Fruit fly (Drosophila melanogaster) whole organism, embryonic: ENCODE data around the gene CG11294.

Experiments used
- Abd-B ChIP-seq: fragments of 200-800 bp; sonication (Bioruptor generic); optimal IDR thresholded peaks from 2 replicates; lab custom pipeline; 2018; ENCODE audit warnings: missing biosample characterization, mild to moderate bottlenecking, missing genetic modification characterization, moderate library complexity
- CG10979 ChIP-seq: fragments of 200-800 bp; sonication (Bioruptor generic); optimal IDR thresholded peaks from 2 replicates; lab custom pipeline; 2018; ENCODE audit warnings: missing biosample characterization, mild to moderate bottlenecking, missing genetic modification characterization, moderate library complexity
- CG11085 ChIP-seq: fragments of 200-800 bp; sonication (Bioruptor generic); IDR thresholded peaks from 2 replicates; pipeline ENCODE4 v1.3.6; 2022; ENCODE audit warnings: missing biosample characterization, missing genetic modification characterization
- CG11093 ChIP-seq: fragments of 200-800 bp; sonication (Bioruptor generic); IDR thresholded peaks from 3 replicates; pipeline ENCODE4 v1.3.6; 2022; ENCODE audit warnings: missing biosample characterization, missing genetic modification characterization
- CG14667 ChIP-seq: fragments of 200-800 bp; sonication (Bioruptor generic); IDR thresholded peaks from 2 replicates; pipeline ENCODE4 v1.3.6; 2022; ENCODE audit warnings: missing biosample characterization, missing genetic modification characterization
- CG1529 ChIP-seq: fragments of 200-800 bp; sonication (Bioruptor generic); optimal IDR thresholded peaks from 3 replicates; lab custom pipeline; 2018; ENCODE audit warnings: missing biosample characterization, missing genetic modification characterization
- CG15601 ChIP-seq: fragments of 200-800 bp; sonication (Bioruptor generic); optimal IDR thresholded peaks from 3 replicates; lab custom pipeline; 2019; ENCODE audit warnings: missing biosample characterization, mild to moderate bottlenecking, missing genetic modification characterization, moderate library complexity
- CG16815 ChIP-seq: fragments of 200-800 bp; sonication (Bioruptor generic); optimal IDR thresholded peaks from 3 replicates; lab custom pipeline; 2017; ENCODE audit warnings: missing biosample characterization, mild to moderate bottlenecking, missing genetic modification characterization
- CG16863 ChIP-seq: fragments of 200-800 bp; sonication (Bioruptor generic); optimal IDR thresholded peaks from 3 replicates; lab custom pipeline; 2016; ENCODE audit warnings: missing biosample characterization, missing genetic modification characterization
- CG17328 ChIP-seq: fragments of 200-800 bp; sonication (Bioruptor generic); IDR thresholded peaks from 2 replicates; pipeline ENCODE4 v1.3.6; 2022; ENCODE audit warnings: missing biosample characterization, missing genetic modification characterization
- CG17361 ChIP-seq: fragments of 200-800 bp; sonication (Bioruptor generic); IDR thresholded peaks from 3 replicates; pipeline ENCODE4 v1.3.6; 2022; ENCODE audit warnings: missing biosample characterization, missing genetic modification characterization
- CG18262 ChIP-seq: fragments of 200-800 bp; optimal IDR thresholded peaks from 3 replicates; lab custom pipeline; 2019; ENCODE audit warnings: missing biosample characterization, mild to moderate bottlenecking, missing genetic modification characterization, moderate library complexity
- CG18599 ChIP-seq: fragments of 200-800 bp; sonication (Bioruptor generic); optimal IDR thresholded peaks from 3 replicates; lab custom pipeline; 2017; ENCODE audit warnings: missing biosample characterization, missing genetic modification characterization, mild to moderate bottlenecking, moderate library complexity, missing genetic modification reagents
- CG2712 ChIP-seq: fragments of 200-800 bp; optimal IDR thresholded peaks from 3 replicates; lab custom pipeline; 2019; ENCODE audit warnings: missing biosample characterization, mild to moderate bottlenecking, missing genetic modification characterization, moderate library complexity
- CG2875 ChIP-seq: fragments of 200-800 bp; sonication (Bioruptor generic); optimal IDR thresholded peaks from 2 replicates; lab custom pipeline; 2017; ENCODE audit warnings: missing biosample characterization, mild to moderate bottlenecking, missing genetic modification characterization, missing genetic modification reagents
- CG3407 ChIP-seq: fragments of 200-800 bp; sonication (Bioruptor generic); optimal IDR thresholded peaks from 2 replicates; lab custom pipeline; 2018; ENCODE audit warnings: missing biosample characterization, mild to moderate bottlenecking, missing genetic modification characterization
- CG5953 ChIP-seq: fragments of 200-800 bp; sonication (Bioruptor generic); IDR thresholded peaks from 2 replicates; pipeline ENCODE4 v1.3.6; 2022; ENCODE audit warnings: missing biosample characterization, missing genetic modification characterization
- CG7839 ChIP-seq: fragments of 200-800 bp; sonication (Bioruptor generic); optimal IDR thresholded peaks from 3 replicates; lab custom pipeline; 2018; ENCODE audit warnings: missing biosample characterization, mild to moderate bottlenecking, missing genetic modification characterization, moderate library complexity
- CG7987 ChIP-seq: fragments of 200-800 bp; sonication (Bioruptor generic); optimal IDR thresholded peaks from 2 replicates; lab custom pipeline; 2018; ENCODE audit warnings: missing biosample characterization, mild to moderate bottlenecking, missing genetic modification characterization, moderate library complexity
- CoRest ChIP-seq: fragments of 200-800 bp; sonication (Bioruptor generic); optimal IDR thresholded peaks from 3 replicates; lab custom pipeline; 2018; ENCODE audit warnings: missing biosample characterization, mild to moderate bottlenecking, missing genetic modification characterization, moderate library complexity
- D19A ChIP-seq: fragments of 200-800 bp; optimal IDR thresholded peaks from 3 replicates; lab custom pipeline; 2019; ENCODE audit warnings: missing biosample characterization, mild to moderate bottlenecking, missing genetic modification characterization, moderate library complexity
- E2f1 ChIP-seq: fragments of 200-800 bp; sonication (Bioruptor generic); IDR thresholded peaks from 2 replicates; pipeline ENCODE4 v1.3.6; 2022; ENCODE audit warnings: missing biosample characterization, missing genetic modification characterization
- Ets97D ChIP-seq: fragments of 200-800 bp; sonication (Bioruptor generic); optimal IDR thresholded peaks from 3 replicates; lab custom pipeline; 2016; ENCODE audit warnings: missing biosample characterization, missing genetic modification characterization
- H2.0 ChIP-seq: fragments of 200-800 bp; sonication (Bioruptor generic); IDR thresholded peaks from 2 replicates; pipeline ENCODE4 v1.3.6; 2022; ENCODE audit warnings: missing biosample characterization, missing genetic modification characterization
- Med ChIP-seq: fragments of 200-800 bp; sonication (Bioruptor generic); peaks from one replicate; lab custom pipeline; 2016; ENCODE audit warnings: missing biosample characterization, missing genetic modification characterization, mild to moderate bottlenecking, inconsistent platforms, moderate library complexity
- Mrtf ChIP-seq: fragments of 200-800 bp; sonication (Bioruptor generic); IDR thresholded peaks from 3 replicates; pipeline ENCODE4 v1.3.6; 2022; ENCODE audit warnings: missing biosample characterization, missing genetic modification characterization
- Xbp1 ChIP-seq: fragments of 200-800 bp; sonication (Bioruptor generic); optimal IDR thresholded peaks from 3 replicates; lab custom pipeline; 2016; ENCODE audit warnings: missing biosample characterization, mild to moderate bottlenecking, missing genetic modification characterization
- aop ChIP-seq: fragments of 200-800 bp; sonication (Bioruptor generic); IDR thresholded peaks from 2 replicates; pipeline ENCODE4 v1.3.6; 2022; ENCODE audit warnings: missing biosample characterization, missing genetic modification characterization
- ara ChIP-seq: fragments of 200-800 bp; sonication (Bioruptor generic); IDR thresholded peaks from 2 replicates; pipeline ENCODE4 v1.3.6; 2022; ENCODE audit warnings: missing biosample characterization, missing genetic modification characterization
- dmrt11E ChIP-seq: fragments of 200-800 bp; sonication (Bioruptor generic); optimal IDR thresholded peaks from 3 replicates; lab custom pipeline; 2018; ENCODE audit warnings: missing biosample characterization, mild to moderate bottlenecking, missing genetic modification characterization, moderate library complexity
- dysf ChIP-seq: fragments of 200-800 bp; sonication (Bioruptor generic); IDR thresholded peaks from 3 replicates; pipeline ENCODE4 v1.3.6; 2022; ENCODE audit warnings: missing biosample characterization, missing genetic modification characterization
- emc ChIP-seq: fragments of 200-800 bp; sonication (Bioruptor generic); optimal IDR thresholded peaks from 2 replicates; lab custom pipeline; 2016; ENCODE audit warnings: missing biosample characterization, missing genetic modification characterization
- gsb ChIP-seq: fragments of 200-800 bp; sonication (Bioruptor generic); IDR thresholded peaks from 2 replicates; pipeline ENCODE4 v1.3.6; 2022; ENCODE audit warnings: missing biosample characterization, missing genetic modification characterization
- hkb ChIP-seq, 2 experiments: fragments of 200-800 bp in 1 of 2; fragments of >200 bp in 1 of 2; sonication (Bioruptor generic) in 1 of 2; IDR thresholded peaks in 1 of 2; optimal IDR thresholded peaks in 1 of 2; 2 replicates each; pipeline versions ENCODE4 v1.3.6 to Lab custom; 2017 to 2022; ENCODE audit warnings: missing biosample characterization in 1 of 2, missing genetic modification characterization in 1 of 2
- jumu ChIP-seq: fragments of 200-800 bp; sonication (Bioruptor generic); optimal IDR thresholded peaks from 3 replicates; lab custom pipeline; 2016; ENCODE audit warnings: missing biosample characterization, missing genetic modification characterization
- klu ChIP-seq: fragments of 200-800 bp; sonication (Bioruptor generic); IDR thresholded peaks from 2 replicates; pipeline ENCODE4 v1.3.6; 2022; ENCODE audit warnings: missing biosample characterization, missing genetic modification characterization
- lmd ChIP-seq: fragments of 200-800 bp; sonication (Bioruptor generic); IDR thresholded peaks from 2 replicates; pipeline ENCODE4 v1.3.6; 2022; ENCODE audit warnings: missing biosample characterization, missing genetic modification characterization
- lov ChIP-seq, 2 experiments: fragments of 200-800 bp in 1 of 2; fragments of >200 bp in 1 of 2; sonication (Bioruptor generic) in 1 of 2; IDR thresholded peaks in 1 of 2; optimal IDR thresholded peaks in 1 of 2; 2 replicates in 1 of 2; 3 replicates in 1 of 2; pipeline versions ENCODE4 v1.3.6 to Lab custom; 2017 to 2022; ENCODE audit warnings: missing biosample characterization in 1 of 2, missing genetic modification characterization in 1 of 2
- pan ChIP-seq, 4 experiments: fragments of >200 bp in 3 of 4; fragments of 200-800 bp in 1 of 4; sonication (Bioruptor generic) in 1 of 4; optimal IDR thresholded peaks in 3 of 4; IDR thresholded peaks in 1 of 4; 2 replicates each; pipeline versions ENCODE4 v1.3.6 to Lab custom; 2017 to 2022; ENCODE audit warnings: missing biosample characterization in 2 of 4, missing genetic modification characterization in 2 of 4, mixed read lengths in 1 of 4
- peb ChIP-seq: fragments of 200-800 bp; sonication (Bioruptor generic); IDR thresholded peaks from 2 replicates; pipeline ENCODE4 v1.3.6; 2022; ENCODE audit warnings: missing biosample characterization, missing genetic modification characterization
- slou ChIP-seq: fragments of 200-800 bp; sonication (Bioruptor generic); optimal IDR thresholded peaks from 3 replicates; lab custom pipeline; 2016; ENCODE audit warnings: missing biosample characterization, missing genetic modification characterization
- stwl ChIP-seq: fragments of 200-800 bp; sonication (Bioruptor generic); optimal IDR thresholded peaks from 3 replicates; lab custom pipeline; 2018; ENCODE audit warnings: missing biosample characterization, mild to moderate bottlenecking, missing genetic modification characterization, moderate library complexity
- tin ChIP-seq: fragments of 200-800 bp; sonication (Bioruptor generic); optimal IDR thresholded peaks from 3 replicates; lab custom pipeline; 2016; ENCODE audit warnings: missing biosample characterization, missing genetic modification characterization
- ttk ChIP-seq: fragments of 200-800 bp; sonication (Bioruptor generic); IDR thresholded peaks from 2 replicates; pipeline ENCODE4 v2.1.2; 2022; ENCODE audit warnings: missing biosample characterization, missing genetic modification characterization
- tup ChIP-seq: fragments of 200-800 bp; sonication (Bioruptor generic); optimal IDR thresholded peaks from 2 replicates; lab custom pipeline; 2016; ENCODE audit warnings: missing biosample characterization, mild to moderate bottlenecking, missing genetic modification characterization, moderate library complexity
- wor ChIP-seq: fragments of 200-800 bp; sonication (Bioruptor generic); IDR thresholded peaks from 2 replicates; pipeline ENCODE4 v1.3.6; 2022; ENCODE audit warnings: missing biosample characterization, missing genetic modification characterization

Gene CG11294

DNA sequence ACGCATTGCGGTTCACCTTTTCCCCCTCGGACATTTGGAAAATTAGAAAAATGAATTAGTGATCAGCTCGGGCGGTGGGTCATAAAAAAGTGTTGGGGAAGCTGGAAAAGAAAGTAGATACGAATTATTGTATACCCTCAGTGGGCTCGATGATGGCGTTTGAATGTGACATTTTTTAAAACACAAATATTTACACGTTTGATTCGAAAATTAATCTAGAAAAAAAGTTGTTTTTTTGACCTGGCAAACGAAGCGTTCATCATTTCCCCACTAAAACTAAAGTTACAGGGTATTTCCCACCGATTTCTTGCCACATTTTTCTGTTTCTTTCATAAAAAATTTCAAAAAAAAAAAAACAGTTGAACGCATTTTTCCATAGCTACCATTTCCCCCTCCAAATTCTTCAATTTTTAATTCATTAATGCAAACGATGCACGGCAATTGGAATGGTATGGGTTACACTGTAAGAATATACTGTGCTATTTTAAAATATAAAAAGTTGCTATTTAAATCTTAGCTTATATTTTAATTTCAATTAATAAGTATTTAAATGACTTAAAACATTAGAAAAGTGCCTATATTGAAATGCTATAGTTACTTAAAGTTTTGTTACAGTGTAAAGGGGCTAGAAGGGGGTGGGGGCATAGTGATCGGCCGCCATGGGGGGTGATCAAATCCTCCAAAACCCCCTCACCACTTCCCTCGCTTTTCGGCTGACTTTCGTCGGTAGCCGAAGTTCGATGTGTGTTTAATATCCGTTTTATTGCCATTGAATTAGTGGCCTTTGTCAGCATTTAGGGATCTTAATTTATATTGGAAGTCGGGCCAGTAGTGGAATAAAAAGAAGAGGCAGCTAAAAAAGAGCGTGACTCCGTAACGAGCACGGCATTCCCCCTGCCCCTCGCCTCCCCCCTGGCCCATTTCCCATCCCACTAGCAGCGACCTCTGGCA lies 21.8 kb downstream of the CG11294 start (continued):
- no peak for TF ChIP-seq stwl (tag; lab: Kevin White, UChicago)
- peak; percentile 5 for TF ChIP-seq jumu
- peak; percentile 18 for TF ChIP-seq CG1529 (GFP tag; lab: Kevin White, UChicago)
- peak; percentile 46; the same call in 1 of the 2 replicates for TF ChIP-seq H2.0 (GFP tag; lab: Robert Waterston, UW)
- peak; percentile 20 for TF ChIP-seq tin (GFP tag; lab: Kevin White, UChicago)
- TF ChIP-seq lov (optimal IDR thresholded peaks at IDR 0.05; lab: Kevin White, UChicago) = no peak
- TF ChIP-seq lov (GFP tag; IDR thresholded peaks at IDR 0.05; lab: Robert Waterston, UW) = peak; percentile 86
- no peak for TF ChIP-seq slou
- TF ChIP-seq CG5953 (GFP tag; lab: Robert Waterston, UW) = 0 out of 2 replicates have a peak, but pooled peaks have one; percentile 12
- TF ChIP-seq CG17361 = peak; percentile 65
- peak; percentile 17 for TF ChIP-seq Xbp1 (GFP tag; lab: Kevin White, UChicago)
- peak; percentile 47 for TF ChIP-seq CG7839 (tag; lab: Kevin White, UChicago)
- TF ChIP-seq hkb (optimal IDR thresholded peaks at IDR 0.05; lab: Kevin White, UChicago) = no peak
- 0 out of 2 replicates have a peak, but pooled peaks have one; percentile 32 for TF ChIP-seq hkb (GFP tag; IDR thresholded peaks at IDR 0.05; lab: Robert Waterston, UW)
- no peak for TF ChIP-seq CG11085
- peak; percentile 51 for TF ChIP-seq E2f1 (GFP tag; lab: Robert Waterston, UW)
- peak; percentile 73 for TF ChIP-seq CG10979 (tag; lab: Kevin White, UChicago)
- peak; percentile 65; the same call in 2 of the 3 replicates for TF ChIP-seq CG11093
- TF ChIP-seq CG18262 (tag; lab: Kevin White, UChicago) = peak; percentile 80
- TF ChIP-seq pan (optimal IDR thresholded peaks at IDR 0.05; lab: Kevin White, UChicago) = peak in 1 of 2 experiments; percentile 8
- TF ChIP-seq pan (GFP tag; optimal IDR thresholded peaks at IDR 0.05 in 1 of 2, IDR thresholded peaks at IDR 0.05 in 1 of 2) = no peak
- no peak for TF ChIP-seq emc (GFP tag; lab: Kevin White, UChicago)
- TF ChIP-seq Ets97D = no peak
- TF ChIP-seq dysf (GFP tag; lab: Robert Waterston, UW) = peak; percentile 57; the same call in 1 of the 3 replicates
- peak; percentile 78 for TF ChIP-seq CG2712 (tag; lab: Kevin White, UChicago)
- TF ChIP-seq ttk = peak; percentile 57
- peak; percentile 80 for TF ChIP-seq CG17328
- TF ChIP-seq Mrtf (GFP tag; lab: Robert Waterston, UW) = 0 out of 3 replicates have a peak, but pooled peaks have one; percentile 49
- peak; percentile 15 for TF ChIP-seq CG3407
- TF ChIP-seq CG18599 (GFP tag; lab: Kevin White, UChicago) = no peak
- TF ChIP-seq CG16815 (GFP tag; lab: Kevin White, UChicago) = peak; percentile 44
- TF ChIP-seq aop (GFP tag; lab: Robert Waterston, UW) = 0 out of 2 replicates have a peak, but pooled peaks have one; percentile 12
- TF ChIP-seq CoRest (tag; lab: Kevin White, UChicago) = peak; percentile 38
- TF ChIP-seq Med (GFP tag; lab: Kevin White, UChicago) = peak; percentile 84
- peak; percentile 35; the same call in 1 of the 2 replicates for TF ChIP-seq klu
- TF ChIP-seq D19A (tag; lab: Kevin White, UChicago) = peak; percentile 52
- peak; percentile 40 for TF ChIP-seq CG16863 (GFP tag; lab: Kevin White, UChicago)
- peak; percentile 36 for TF ChIP-seq CG14667 (GFP tag; lab: Robert Waterston, UW)
- TF ChIP-seq peb (GFP tag; lab: Robert Waterston, UW) = peak; percentile 62
- peak; percentile 62 for TF ChIP-seq wor (GFP tag; lab: Robert Waterston, UW)
- peak; percentile 7 for TF ChIP-seq CG2875 (GFP tag; lab: Kevin White, UChicago)
- peak; percentile 81 for TF ChIP-seq ara (GFP tag; lab: Robert Waterston, UW)
- TF ChIP-seq tup (GFP tag; lab: Kevin White, UChicago) = no peak
- peak; percentile 26 for TF ChIP-seq CG15601 (tag; lab: Kevin White, UChicago)
- peak; percentile 82 for TF ChIP-seq dmrt11E (tag; lab: Kevin White, UChicago)
- peak; percentile 49 for TF ChIP-seq Abd-B
- TF ChIP-seq gsb = no peak
- TF ChIP-seq lmd (GFP tag; lab: Robert Waterston, UW) = peak; percentile 57
- TF ChIP-seq CG7987 = no peak
